Fruit fly (Drosophila melanogaster) whole organism: ENCODE data around the gene aln.

Source experiments
- CG8478 ChIP-seq: fragments of >200 bp; optimal IDR thresholded peaks from 2 replicates; lab custom pipeline; 2018; ENCODE audit warnings: inconsistent platforms
- Dll ChIP-seq: fragments of >200 bp; optimal IDR thresholded peaks from 2 replicates; lab custom pipeline; 2017
- EcR ChIP-seq, 2 experiments: fragments of >200 bp; optimal IDR thresholded peaks; 2 replicates each; lab custom pipeline; 2017; ENCODE audit warnings: missing biosample characterization in 2 of 2, missing genetic modification characterization in 2 of 2, missing genetic modification reagents in 2 of 2
- pan ChIP-seq: fragments of >200 bp; optimal IDR thresholded peaks from 2 replicates; lab custom pipeline; 2017
- psq ChIP-seq: fragments of >200 bp; optimal IDR thresholded peaks from 2 replicates; lab custom pipeline; 2017
- usp ChIP-seq: fragments of >200 bp; optimal IDR thresholded peaks from 2 replicates; lab custom pipeline; 2017; ENCODE audit warnings: missing biosample characterization, missing genetic modification characterization, mixed read lengths

aln gene

dm6 chr3L:993709-994108, at the start of gene aln:
Gene aln (plus strand): TSS chr3L:993983.
- no peak for TF ChIP-seq usp
- no peak for TF ChIP-seq CG8478

- no peak for TF ChIP-seq CG8478
- TF ChIP-seq psq (lab: Kevin White, UChicago), result no peak
- TF ChIP-seq Dll (lab: Kevin White, UChicago), result no peak
- TF ChIP-seq EcR (GFP tag; optimal IDR thresholded peaks at IDR 0.05; lab: Kevin White, UChicago), result no peak
- no peak for TF ChIP-seq pan (lab: Kevin White, UChicago)
- no peak for TF ChIP-seq usp
Measured at dm6 chr3L:952152-952551, 41.6 kb upstream of the aln start.

dm6 chr3L:956862-957261, 36.9 kb upstream of the aln start:
- TF ChIP-seq usp, result no peak
- TF ChIP-seq Dll (lab: Kevin White, UChicago), result no peak
- no peak for TF ChIP-seq psq (lab: Kevin White, UChicago)
- no peak for TF ChIP-seq CG8478
- TF ChIP-seq pan (lab: Kevin White, UChicago), result no peak

- no peak for TF ChIP-seq EcR (GFP tag; optimal IDR thresholded peaks at IDR 0.05; lab: Kevin White, UChicago)
- TF ChIP-seq pan (lab: Kevin White, UChicago), result no peak
- TF ChIP-seq usp, result no peak
- no peak for TF ChIP-seq Dll (lab: Kevin White, UChicago)
- no peak for TF ChIP-seq psq (lab: Kevin White, UChicago)
- no peak for TF ChIP-seq CG8478
Measured at dm6 chr3L:958605-959004, 35.2 kb upstream of the aln start.

- peak; percentile 51 for TF ChIP-seq Dll (lab: Kevin White, UChicago)
- no peak for TF ChIP-seq psq (lab: Kevin White, UChicago)
Measured at dm6 chr3L:959188-959868, 34.5 kb upstream of the aln start.

- TF ChIP-seq pan (lab: Kevin White, UChicago), result peak; percentile 61
- peak; percentile 27 to 41 for TF ChIP-seq EcR (GFP tag; optimal IDR thresholded peaks at IDR 0.05; lab: Kevin White, UChicago)
- no peak for TF ChIP-seq usp
Measured at dm6 chr3L:959869-960378, 33.9 kb upstream of the aln start.

dm6 chr3L:960557-960956, 33.2 kb upstream of the aln start:
- TF ChIP-seq psq (lab: Kevin White, UChicago), result no peak
- no peak for TF ChIP-seq usp
- no peak for TF ChIP-seq EcR (GFP tag; optimal IDR thresholded peaks at IDR 0.05; lab: Kevin White, UChicago)
- no peak for TF ChIP-seq CG8478
- no peak for TF ChIP-seq Dll (lab: Kevin White, UChicago)
- TF ChIP-seq pan (lab: Kevin White, UChicago), result no peak

- TF ChIP-seq psq (lab: Kevin White, UChicago) (no peak), pan (lab: Kevin White, UChicago) (no peak), usp (no peak), CG8478 (no peak), Dll (lab: Kevin White, UChicago) (no peak), EcR (GFP tag; optimal IDR thresholded peaks at IDR 0.05; lab: Kevin White, UChicago) (no peak)
Measured at dm6 chr3L:964022-964421, 29.8 kb upstream of the aln start.

dm6 chr3L:967822-968576, 25.8 kb upstream of the aln start:
- TF ChIP-seq CG8478 (no peak), pan (lab: Kevin White, UChicago) (no peak), usp (no peak), Dll (lab: Kevin White, UChicago) (no peak), EcR (GFP tag; optimal IDR thresholded peaks at IDR 0.05; lab: Kevin White, UChicago) (no peak), psq (lab: Kevin White, UChicago) (no peak)

- TF ChIP-seq usp, result no peak
Measured at dm6 chr3L:995685-996084, 1.9 kb downstream of the aln start.

- TF ChIP-seq pan (lab: Kevin White, UChicago), result no peak
Measured at dm6 chr3L:999990-1000389, 6.2 kb downstream of the aln start.

dm6 chr3L:1000541-1000940, 6.8 kb downstream of the aln start:
- TF ChIP-seq psq (lab: Kevin White, UChicago), result no peak
- TF ChIP-seq EcR (GFP tag; optimal IDR thresholded peaks at IDR 0.05; lab: Kevin White, UChicago), result no peak
- TF ChIP-seq CG8478, result no peak
- no peak for TF ChIP-seq usp
- TF ChIP-seq pan (lab: Kevin White, UChicago), result no peak
- TF ChIP-seq Dll (lab: Kevin White, UChicago), result no peak

dm6 chr3L:1005859-1006258, 12.1 kb downstream of the aln start:
- TF ChIP-seq EcR (GFP tag; optimal IDR thresholded peaks at IDR 0.05; lab: Kevin White, UChicago) (no peak), pan (lab: Kevin White, UChicago) (no peak), Dll (lab: Kevin White, UChicago) (no peak), usp (no peak), psq (lab: Kevin White, UChicago) (no peak), CG8478 (no peak)
